Fruit fly (Drosophila melanogaster) whole organism, embryonic: Measurements from ENCODE around the gene BG642163.

ENCODE experiments used
- Abd-B ChIP-seq: fragments of 200-800 bp; sonication (Bioruptor generic); optimal IDR thresholded peaks from 2 replicates; lab custom pipeline; 2018; ENCODE audit warnings: missing biosample characterization, mild to moderate bottlenecking, missing genetic modification characterization, moderate library complexity
- Atf-2 ChIP-seq: fragments of 200-800 bp; sonication (Bioruptor generic); optimal IDR thresholded peaks from 2 replicates; lab custom pipeline; 2016; ENCODE audit warnings: missing biosample characterization, missing genetic modification characterization
- CG10979 ChIP-seq: fragments of 200-800 bp; sonication (Bioruptor generic); optimal IDR thresholded peaks from 2 replicates; lab custom pipeline; 2018; ENCODE audit warnings: missing biosample characterization, mild to moderate bottlenecking, missing genetic modification characterization, moderate library complexity
- CG11695 ChIP-seq: fragments of 200-800 bp; sonication (Bioruptor generic); IDR thresholded peaks from 3 replicates; pipeline ENCODE4 v1.3.6; 2022; ENCODE audit warnings: missing biosample characterization, missing genetic modification characterization
- CG1233 ChIP-seq: fragments of 200-800 bp; sonication (Bioruptor generic); optimal IDR thresholded peaks from 4 replicates; lab custom pipeline; 2018; ENCODE audit warnings: missing biosample characterization, mild to moderate bottlenecking, missing genetic modification characterization
- CG15696 ChIP-seq: fragments of 200-800 bp; sonication (Bioruptor generic); optimal IDR thresholded peaks from 2 replicates; lab custom pipeline; 2019; ENCODE audit warnings: missing biosample characterization, mild to moderate bottlenecking, missing genetic modification characterization, moderate library complexity
- CG16863 ChIP-seq: fragments of 200-800 bp; sonication (Bioruptor generic); optimal IDR thresholded peaks from 3 replicates; lab custom pipeline; 2016; ENCODE audit warnings: missing biosample characterization, missing genetic modification characterization
- CG17359 ChIP-seq: fragments of 200-800 bp; sonication (Bioruptor generic); optimal IDR thresholded peaks from 3 replicates; lab custom pipeline; 2018; ENCODE audit warnings: missing biosample characterization, mild to moderate bottlenecking, missing genetic modification characterization, moderate library complexity
- CG17802 ChIP-seq: fragments of 200-800 bp; sonication (Bioruptor generic); optimal IDR thresholded peaks from 2 replicates; lab custom pipeline; 2018; ENCODE audit warnings: missing biosample characterization, mild to moderate bottlenecking, missing genetic modification characterization, moderate library complexity
- CG2116 ChIP-seq: fragments of 200-800 bp; sonication (Bioruptor generic); optimal IDR thresholded peaks from 3 replicates; lab custom pipeline; 2018; ENCODE audit warnings: missing biosample characterization, mild to moderate bottlenecking, missing genetic modification characterization
- CG31388 ChIP-seq: fragments of 200-800 bp; sonication (Bioruptor generic); optimal IDR thresholded peaks from 2 replicates; lab custom pipeline; 2016; ENCODE audit warnings: missing biosample characterization, missing genetic modification characterization
- CG6254 ChIP-seq: fragments of 200-800 bp; sonication (Bioruptor generic); optimal IDR thresholded peaks from 3 replicates; lab custom pipeline; 2017; ENCODE audit warnings: mild to moderate bottlenecking, missing biosample characterization, missing genetic modification reagents, missing genetic modification characterization
- CG7357 ChIP-seq: fragments of 200-800 bp; sonication (Bioruptor generic); IDR thresholded peaks from 3 replicates; pipeline ENCODE4 v1.3.6; 2022; ENCODE audit warnings: missing biosample characterization, missing genetic modification characterization
- CG7963 ChIP-seq: fragments of 200-800 bp; sonication (Bioruptor generic); IDR thresholded peaks from 3 replicates; pipeline ENCODE4 v1.3.6; 2022; ENCODE audit warnings: missing biosample characterization, missing genetic modification characterization; ENCODE audit not compliant: partially characterized antibody
- CkIIα-i1 ChIP-seq: fragments of 200-800 bp; sonication (Bioruptor generic); IDR thresholded peaks from 2 replicates; pipeline ENCODE4 v1.3.6; 2022; ENCODE audit warnings: missing biosample characterization, missing genetic modification characterization
- Dip2 ChIP-seq: fragments of 200-800 bp; sonication (Bioruptor generic); IDR thresholded peaks from 2 replicates; pipeline ENCODE4 v1.3.6; 2022; ENCODE audit warnings: missing biosample characterization, missing genetic modification characterization
- Dp ChIP-seq: fragments of 200-800 bp; sonication (Bioruptor generic); optimal IDR thresholded peaks from 2 replicates; lab custom pipeline; 2018; ENCODE audit warnings: missing biosample characterization, mild to moderate bottlenecking, missing genetic modification characterization, moderate library complexity
- Drgx ChIP-seq: fragments of 200-800 bp; sonication (Bioruptor generic); IDR thresholded peaks from 2 replicates; pipeline ENCODE4 v1.3.6; 2022; ENCODE audit warnings: missing biosample characterization, missing genetic modification characterization
- ERR ChIP-seq: fragments of 200-800 bp; sonication (Bioruptor generic); optimal IDR thresholded peaks from 2 replicates; lab custom pipeline; 2016; ENCODE audit warnings: missing biosample characterization, missing genetic modification characterization
- H2.0 ChIP-seq: fragments of 200-800 bp; sonication (Bioruptor generic); IDR thresholded peaks from 2 replicates; pipeline ENCODE4 v1.3.6; 2022; ENCODE audit warnings: missing biosample characterization, missing genetic modification characterization
- HmgD ChIP-seq: fragments of 200-800 bp; sonication (Bioruptor generic); optimal IDR thresholded peaks from 3 replicates; lab custom pipeline; 2016; ENCODE audit warnings: missing biosample characterization, missing genetic modification characterization
- Hr78 ChIP-seq, 2 experiments: fragments of 200-800 bp in 1 of 2; fragments of >200 bp in 1 of 2; sonication (Bioruptor generic) in 1 of 2; optimal IDR thresholded peaks; 2 replicates each; lab custom pipeline; 2017 to 2019; ENCODE audit warnings: missing biosample characterization in 2 of 2, missing genetic modification characterization in 2 of 2, mild to moderate bottlenecking in 1 of 2, moderate library complexity in 1 of 2
- Mes4 ChIP-seq: fragments of 200-800 bp; sonication (Bioruptor generic); optimal IDR thresholded peaks from 2 replicates; lab custom pipeline; 2016; ENCODE audit warnings: missing biosample characterization, missing genetic modification characterization
- NC2β ChIP-seq: fragments of 200-800 bp; sonication (Bioruptor generic); optimal IDR thresholded peaks from 2 replicates; lab custom pipeline; 2016; ENCODE audit warnings: missing biosample characterization, missing genetic modification characterization
- NFAT ChIP-seq: fragments of 200-800 bp; sonication (Bioruptor generic); IDR thresholded peaks from 2 replicates; pipeline ENCODE4 v1.3.6; 2022; ENCODE audit warnings: missing biosample characterization, missing genetic modification characterization
- Nf-YA ChIP-seq: fragments of 200-800 bp; sonication (Bioruptor generic); IDR thresholded peaks from 2 replicates; pipeline ENCODE4 v1.3.6; 2022; ENCODE audit warnings: missing biosample characterization, missing genetic modification characterization
- Oaz ChIP-seq: fragments of 200-800 bp; sonication (Bioruptor generic); IDR thresholded peaks from 2 replicates; pipeline ENCODE4 v1.3.6; 2022; ENCODE audit warnings: missing biosample characterization, missing genetic modification characterization
- Pdp1 ChIP-seq, 2 experiments: fragments of 200-800 bp; sonication (Bioruptor generic); optimal IDR thresholded peaks; 3 replicates each; lab custom pipeline; 2016; ENCODE audit warnings: missing biosample characterization in 2 of 2, missing genetic modification characterization in 2 of 2, mild to moderate bottlenecking in 1 of 2, moderate library complexity in 1 of 2
- Ptx1 ChIP-seq: fragments of 200-800 bp; sonication (Bioruptor generic); IDR thresholded peaks from 2 replicates; pipeline ENCODE4 v1.3.6; 2022; ENCODE audit warnings: missing biosample characterization, missing genetic modification characterization
- Usf ChIP-seq: fragments of 200-800 bp; sonication (Bioruptor generic); optimal IDR thresholded peaks from 2 replicates; lab custom pipeline; 2017; ENCODE audit warnings: missing genotype, missing biosample characterization, missing genetic modification characterization
- amos ChIP-seq: fragments of 200-800 bp; sonication (Bioruptor generic); IDR thresholded peaks from 2 replicates; pipeline ENCODE4 v1.3.6; 2022; ENCODE audit warnings: missing biosample characterization, missing genetic modification characterization; ENCODE audit not compliant: partially characterized antibody
- az2 ChIP-seq: fragments of 200-800 bp; sonication (Bioruptor generic); optimal IDR thresholded peaks from 3 replicates; lab custom pipeline; 2016; ENCODE audit warnings: missing biosample characterization, missing genetic modification characterization
- bab2 ChIP-seq: fragments of 200-800 bp; sonication (Bioruptor generic); optimal IDR thresholded peaks from 2 replicates; lab custom pipeline; 2016; ENCODE audit warnings: missing biosample characterization, missing genetic modification characterization
- bcd ChIP-seq: fragments of 200-800 bp; sonication (Bioruptor generic); optimal IDR thresholded peaks from 2 replicates; lab custom pipeline; 2017; ENCODE audit warnings: missing biosample characterization, mild to moderate bottlenecking, missing genetic modification characterization
- bsh ChIP-seq, 2 experiments: fragments of 200-800 bp; sonication (Bioruptor generic); optimal IDR thresholded peaks; 2 replicates each; lab custom pipeline; 2017 to 2018; ENCODE audit warnings: mild to moderate bottlenecking in 2 of 2, missing biosample characterization in 2 of 2, missing genetic modification characterization in 2 of 2, moderate library complexity in 1 of 2
- chif ChIP-seq, 2 experiments: fragments of 200-800 bp; sonication (Bioruptor generic); optimal IDR thresholded peaks; 3 replicates each; lab custom pipeline; 2016; ENCODE audit warnings: missing biosample characterization in 2 of 2, missing genetic modification characterization in 2 of 2
- gcm ChIP-seq: fragments of 200-800 bp; sonication (Bioruptor generic); optimal IDR thresholded peaks from 2 replicates; lab custom pipeline; 2019; ENCODE audit warnings: missing biosample characterization, mild to moderate bottlenecking, missing genetic modification characterization, moderate library complexity
- nmo ChIP-seq: fragments of 200-800 bp; sonication (Bioruptor generic); optimal IDR thresholded peaks from 2 replicates; lab custom pipeline; 2018; ENCODE audit warnings: missing biosample characterization, mild to moderate bottlenecking, missing genetic modification characterization, moderate library complexity
- pfk ChIP-seq: fragments of 200-800 bp; sonication (Bioruptor generic); optimal IDR thresholded peaks from 2 replicates; lab custom pipeline; 2018; ENCODE audit warnings: missing biosample characterization, mild to moderate bottlenecking, missing genetic modification characterization, moderate library complexity
- phol ChIP-seq: fragments of 200-800 bp; sonication (Bioruptor generic); optimal IDR thresholded peaks from 3 replicates; lab custom pipeline; 2018; ENCODE audit warnings: missing biosample characterization, mild to moderate bottlenecking, missing genetic modification characterization, moderate library complexity
- sens ChIP-seq: fragments of 200-800 bp; sonication (Bioruptor generic); peaks from one replicate; lab custom pipeline; 2016; ENCODE audit warnings: missing biosample characterization, missing genetic modification characterization
- shn ChIP-seq: fragments of 200-800 bp; sonication (Bioruptor generic); optimal IDR thresholded peaks from 3 replicates; lab custom pipeline; 2016; ENCODE audit warnings: missing biosample characterization, missing genetic modification characterization
- slp2 ChIP-seq: fragments of 200-800 bp; sonication (Bioruptor generic); optimal IDR thresholded peaks from 2 replicates; lab custom pipeline; 2016; ENCODE audit warnings: missing biosample characterization, missing genetic modification characterization
- sr ChIP-seq: fragments of 200-800 bp; sonication (Bioruptor generic); IDR thresholded peaks from 3 replicates; pipeline ENCODE4 v1.3.6; 2022; ENCODE audit warnings: missing biosample characterization, missing genetic modification characterization
- wek ChIP-seq: fragments of 200-800 bp; sonication (Bioruptor generic); optimal IDR thresholded peaks from 3 replicates; lab custom pipeline; 2018; ENCODE audit warnings: missing biosample characterization, mild to moderate bottlenecking, missing genetic modification characterization, moderate library complexity
- wor ChIP-seq: fragments of 200-800 bp; sonication (Bioruptor generic); IDR thresholded peaks from 2 replicates; pipeline ENCODE4 v1.3.6; 2022; ENCODE audit warnings: missing biosample characterization, missing genetic modification characterization

BG642163 gene

DNA sequence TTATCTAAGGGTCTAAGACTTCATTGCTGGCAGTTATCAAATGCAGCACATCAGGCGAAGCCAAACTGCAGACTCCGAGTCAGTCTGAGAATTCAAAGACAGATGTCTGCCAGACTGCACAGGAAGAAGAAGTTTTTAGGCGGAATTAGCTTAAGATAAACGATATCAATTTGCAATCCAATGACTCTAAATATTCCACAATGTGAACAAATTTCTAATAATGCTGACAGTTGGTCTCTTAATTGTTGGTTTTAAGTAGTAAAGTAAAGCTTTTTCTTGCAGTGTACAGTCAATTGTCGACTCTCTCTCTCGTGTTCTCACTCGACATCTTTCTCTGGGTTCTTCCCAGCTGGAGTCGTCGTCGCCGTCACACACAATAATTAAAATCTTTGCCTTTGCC is 7.7 kb downstream of the BG642163 start:
- TF ChIP-seq wek (GFP tag; lab: Kevin White, UChicago) (no peak), CG31388 (GFP tag; lab: Kevin White, UChicago) (no peak), Drgx (GFP tag; lab: Robert Waterston, UW) (peak; percentile 59), sens (peak; percentile 88), bsh (GFP tag; optimal IDR thresholded peaks at IDR 0.05; lab: Kevin White, UChicago) (peak in 1 of 2 experiments; percentile 56)

DNA sequence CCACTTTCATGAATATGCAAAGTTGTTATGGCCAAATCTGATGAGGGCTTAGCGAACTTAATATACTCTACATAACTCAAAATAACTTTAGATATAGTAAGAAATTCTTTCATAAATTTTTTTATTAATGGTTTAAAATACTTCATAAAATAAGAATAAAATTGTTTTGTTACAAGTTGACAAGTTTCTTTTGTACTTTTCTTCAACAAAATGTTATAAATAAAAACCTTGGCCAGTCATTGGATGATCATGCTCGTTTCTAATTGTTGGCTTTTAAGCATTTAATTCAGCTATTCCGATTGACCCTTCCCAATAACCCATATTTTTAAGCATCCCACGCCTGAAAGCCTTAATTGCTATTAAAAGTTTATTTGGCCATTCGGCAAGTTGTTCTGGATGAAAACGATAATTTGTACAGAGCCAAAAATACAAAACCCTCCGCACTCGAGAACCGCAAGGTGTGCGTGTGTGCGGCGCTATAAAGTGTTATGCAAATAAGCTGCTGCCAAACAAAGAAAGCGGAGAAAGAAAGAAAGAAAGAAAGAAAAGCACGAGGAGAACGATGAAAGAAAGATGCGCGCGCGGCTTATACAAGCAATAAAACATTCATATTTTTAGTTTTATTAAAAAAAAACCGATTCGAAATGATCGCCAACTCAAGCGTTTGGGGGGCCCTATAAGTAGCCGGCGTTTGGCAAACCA is 9.8 kb downstream of the BG642163 start, which contains the start of gene CG3355:
CG3355 (plus strand) TSS at position 652 of the 702 bp plus-strand sequence.
- TF ChIP-seq Oaz (GFP tag; lab: Robert Waterston, UW) (no peak), gcm (no peak), CG7357 (GFP tag; lab: Robert Waterston, UW) (no peak), Usf (GFP tag; lab: Kevin White, UChicago) (no peak)

DNA sequence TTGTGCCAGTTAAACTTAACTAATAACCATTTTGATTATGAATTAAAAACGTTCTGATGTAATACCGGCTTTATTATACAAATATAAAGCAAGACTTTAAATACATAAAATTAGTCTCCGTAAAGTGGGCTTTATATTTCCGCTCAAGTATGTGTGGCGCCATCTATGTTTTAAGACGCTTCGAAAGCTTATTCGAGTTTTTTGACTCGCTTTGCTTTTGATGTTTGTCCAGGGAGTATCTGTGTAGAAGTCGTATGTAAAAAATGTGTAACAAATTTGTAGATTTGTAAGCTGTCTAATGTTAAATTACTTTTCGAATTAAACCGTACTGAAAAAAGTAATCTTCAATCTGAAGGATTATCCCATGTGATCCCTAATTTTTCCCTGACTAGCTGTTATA is 19.8 kb downstream of the BG642163 start:
- TF ChIP-seq Hr78 (GFP tag; optimal IDR thresholded peaks at IDR 0.05; lab: Kevin White, UChicago) (no peak), bcd (GFP tag; lab: Kevin White, UChicago) (no peak), Pdp1 (GFP tag; optimal IDR thresholded peaks at IDR 0.05; lab: Kevin White, UChicago) (peak in 1 of 2 experiments; percentile 34), shn (GFP tag; lab: Kevin White, UChicago) (no peak), slp2 (GFP tag; lab: Kevin White, UChicago) (no peak), sr (GFP tag; lab: Robert Waterston, UW) (no peak), bab2 (no peak), CG11695 (GFP tag; lab: Robert Waterston, UW) (no peak), CG17359 (tag; lab: Kevin White, UChicago) (no peak), CkIIα-i1 (GFP tag; lab: Robert Waterston, UW) (no peak), CG1233 (no peak), H2.0 (no peak), Abd-B (GFP tag; lab: Kevin White, UChicago) (peak; percentile 20), CG16863 (GFP tag; lab: Kevin White, UChicago) (no peak), amos (peak; percentile 28; the same call in 1 of the 2 replicates), HmgD (no peak), CG10979 (tag; lab: Kevin White, UChicago) (no peak), Nf-YA (GFP tag; lab: Robert Waterston, UW) (no peak), CG2116 (GFP tag; lab: Kevin White, UChicago) (no peak), wor (GFP tag; lab: Robert Waterston, UW) (no peak), phol (no peak), pfk (GFP tag; lab: Kevin White, UChicago) (no peak), az2 (GFP tag; lab: Kevin White, UChicago) (no peak), CG6254 (GFP tag; lab: Kevin White, UChicago) (no peak), CG17802 (tag; lab: Kevin White, UChicago) (no peak), Dip2 (GFP tag; lab: Robert Waterston, UW) (peak; percentile 92), Dp (GFP tag; lab: Kevin White, UChicago) (no peak), CG7963 (GFP tag; lab: Robert Waterston, UW) (0 out of 3 replicates have a peak, but pooled peaks have one; percentile 26), Atf-2 (no peak), ERR (GFP tag; lab: Kevin White, UChicago) (no peak), nmo (GFP tag; lab: Kevin White, UChicago) (peak; percentile 1), chif (GFP tag; optimal IDR thresholded peaks at IDR 0.05; lab: Kevin White, UChicago) (no peak), NFAT (no peak), Ptx1 (GFP tag; lab: Robert Waterston, UW) (no peak), NC2β (GFP tag; lab: Kevin White, UChicago) (no peak), CG15696 (tag; lab: Kevin White, UChicago) (no peak), Mes4 (GFP tag; lab: Kevin White, UChicago) (no peak)
